Fruit fly (Drosophila melanogaster): ENCODE results near the gene Dim1.

Dim1 gene

DNA sequence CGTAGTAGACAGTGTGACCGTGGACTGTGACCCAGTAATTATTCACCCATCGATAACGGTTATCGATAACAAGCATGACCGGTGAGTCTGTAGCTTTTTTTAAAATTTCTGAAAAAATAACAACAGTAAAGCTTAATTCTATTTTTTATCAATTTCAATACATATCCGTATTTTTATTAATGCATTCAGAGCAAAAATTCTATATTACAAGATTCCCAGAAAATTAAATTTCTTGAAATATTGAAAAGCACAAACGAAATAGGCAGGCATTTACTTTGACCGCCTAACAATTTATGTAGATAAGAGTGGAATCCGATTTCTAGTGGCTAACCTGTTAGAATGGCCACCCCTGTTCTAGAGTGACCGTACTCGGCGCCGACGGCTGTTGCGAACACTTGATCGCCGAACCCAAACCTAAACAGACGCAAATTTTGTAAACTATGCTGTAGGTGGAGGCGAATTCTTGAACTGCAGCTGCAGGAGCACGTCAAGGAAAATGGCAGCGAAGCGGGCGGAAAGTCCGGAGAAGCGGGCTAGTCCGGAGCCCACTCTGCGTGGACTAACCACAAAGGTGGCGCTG lies 9.1 kb upstream of the Dim1 start, which contains the start of gene CG3652 (continued):
- TF ChIP-seq CG11560 (tag; IDR thresholded peaks at IDR 0.05) = no peak
- TF ChIP-seq NFAT (GFP tag; IDR thresholded peaks at IDR 0.05) = no peak
- no peak for TF ChIP-seq CG10959 (GFP tag; IDR thresholded peaks at IDR 0.05)
- no peak for TF ChIP-seq ci (GFP tag; IDR thresholded peaks at IDR 0.05)
- no peak for TF ChIP-seq onecut (GFP tag; IDR thresholded peaks at IDR 0.05)
- TF ChIP-seq disco-r (GFP tag; optimal IDR thresholded peaks at IDR 0.05) = no peak
- TF ChIP-seq caup (GFP tag; optimal IDR thresholded peaks at IDR 0.05; ENCODE audit: severe bottlenecking) = no peak
- TF ChIP-seq ttk (GFP tag; IDR thresholded peaks at IDR 0.05) = no peak
- TF ChIP-seq Stat92E (GFP tag; optimal IDR thresholded peaks at IDR 0.05) = no peak
- TF ChIP-seq CG13775 (GFP tag; optimal IDR thresholded peaks at IDR 0.05) = peak; percentile 9
- peak; percentile 58 for TF ChIP-seq CG13287 (GFP tag; IDR thresholded peaks at IDR 0.05; ENCODE audit: partially characterized antibody)
- TF ChIP-seq abd-A (tag; optimal IDR thresholded peaks at IDR 0.05) = no peak
- no peak for TF ChIP-seq Dip2 (GFP tag; IDR thresholded peaks at IDR 0.05)
- 0 out of 3 replicates have a peak, but pooled peaks have one; percentile 21 for TF ChIP-seq Dbx (GFP tag; IDR thresholded peaks at IDR 0.05)
- TF ChIP-seq CG31441 (GFP tag; IDR thresholded peaks at IDR 0.05) = no peak
- no peak for TF ChIP-seq GATAe (GFP tag; conservative IDR thresholded peaks at IDR 0.05)
- no peak for TF ChIP-seq CG7963 (GFP tag; IDR thresholded peaks at IDR 0.05; ENCODE audit: partially characterized antibody)
- no peak for TF ChIP-seq ato (GFP tag; IDR thresholded peaks at IDR 0.05; ENCODE audit: partially characterized antibody)
- TF ChIP-seq Nf-YC (tag; optimal IDR thresholded peaks at IDR 0.05) = no peak
- TF ChIP-seq gcm2 (GFP tag; optimal IDR thresholded peaks at IDR 0.05) = no peak
- TF ChIP-seq HHEX (GFP tag; optimal IDR thresholded peaks at IDR 0.05) = no peak
- peak; percentile 42 for TF ChIP-seq Abd-B (GFP tag; optimal IDR thresholded peaks at IDR 0.05)
- no peak for TF ChIP-seq Dfd (GFP tag; optimal IDR thresholded peaks at IDR 0.05)
- TF ChIP-seq br (optimal IDR thresholded peaks at IDR 0.05) = no peak
- no peak for TF ChIP-seq luna (GFP tag; optimal IDR thresholded peaks at IDR 0.05)
- no peak for TF ChIP-seq fd102C (GFP tag; optimal IDR thresholded peaks at IDR 0.05)
- TF ChIP-seq Fer1 (GFP tag; optimal IDR thresholded peaks at IDR 0.05) = no peak
- TF ChIP-seq CG11696 (GFP tag; IDR thresholded peaks at IDR 0.05) = no peak
- no peak for TF ChIP-seq lab (GFP tag; optimal IDR thresholded peaks at IDR 0.05)
- no peak for TF ChIP-seq gce (GFP tag; IDR thresholded peaks at IDR 0.05)
- no peak for TF ChIP-seq ham (GFP tag; IDR thresholded peaks at IDR 0.05)
- no peak for TF ChIP-seq Doc2 (GFP tag; IDR thresholded peaks at IDR 0.05)
- no peak for TF ChIP-seq CG4328 (GFP tag; optimal IDR thresholded peaks at IDR 0.05)
- TF ChIP-seq CG14050 (GFP tag; IDR thresholded peaks at IDR 0.05) = no peak
- TF ChIP-seq al (GFP tag; IDR thresholded peaks at IDR 0.05) = peak; percentile 20; the same call in 1 of the 2 replicates
- TF ChIP-seq hkb (optimal IDR thresholded peaks at IDR 0.05) = peak; percentile 20
- TF ChIP-seq hkb (GFP tag; IDR thresholded peaks at IDR 0.05) = no peak
- no peak for TF ChIP-seq CG14965 (GFP tag; optimal IDR thresholded peaks at IDR 0.05; ENCODE audit: borderline replicate concordance)
- TF ChIP-seq TFAM (GFP tag; optimal IDR thresholded peaks at IDR 0.05) = no peak
- TF ChIP-seq vvl (GFP tag; IDR thresholded peaks at IDR 0.05) = peak; percentile 48
- no peak; the same call in 1 of the 2 replicates for TF ChIP-seq Rfx (GFP tag; IDR thresholded peaks at IDR 0.05)
- no peak for TF ChIP-seq CG15696 (tag; optimal IDR thresholded peaks at IDR 0.05)
- TF ChIP-seq yki (optimal IDR thresholded peaks at IDR 0.05) = no peak
- no peak for TF ChIP-seq CG11504 (tag; optimal IDR thresholded peaks at IDR 0.05)
- no peak for TF ChIP-seq Mes4 (GFP tag; optimal IDR thresholded peaks at IDR 0.05)
- TF ChIP-seq CG34422 (GFP tag; IDR thresholded peaks at IDR 0.05) = no peak
- TF ChIP-seq CG12219 (GFP tag; optimal IDR thresholded peaks at IDR 0.05) = no peak
- peak; percentile 53 for TF ChIP-seq CG7928 (GFP tag; optimal IDR thresholded peaks at IDR 0.05)
- TF ChIP-seq inv (GFP tag; IDR thresholded peaks at IDR 0.05; ENCODE audit: partially characterized antibody) = peak; percentile 38; the same call in 1 of the 2 replicates
- no peak for TF ChIP-seq CG13894 (tag; optimal IDR thresholded peaks at IDR 0.05)
- TF ChIP-seq CG8944 (GFP tag; optimal IDR thresholded peaks at IDR 0.05) = no peak
- no peak for TF ChIP-seq sim (GFP tag; IDR thresholded peaks at IDR 0.05)

Measured in whole organism, embryonic.